Worm (Caenorhabditis elegans) whole organism, early embryonic: Measurements from ENCODE around the gene F49C12.7.

Experiments
- F13C5.2 ChIP-seq: sonication (generic microtip); optimal IDR thresholded peaks from 2 replicates; lab custom pipeline; 2017; ENCODE audit warnings: mild to moderate bottlenecking, missing genetic modification characterization, inconsistent platforms, missing compliant biosample characterization
- aly-1 ChIP-seq: sonication (generic microtip); optimal IDR thresholded peaks from 2 replicates; lab custom pipeline; 2016; ENCODE audit warnings: missing genetic modification characterization, missing compliant biosample characterization
- ama-1 ChIP-seq: fragments of 150-350 bp; optimal IDR thresholded peaks from 2 replicates; lab custom pipeline; 2014
- ceh-13 ChIP-seq: fragments of 200-800 bp; sonication (Bioruptor generic); optimal IDR thresholded peaks from 2 replicates; lab custom pipeline; 2018; ENCODE audit warnings: mild to moderate bottlenecking, missing genetic modification characterization, missing compliant biosample characterization
- ceh-36 ChIP-seq: sonication (generic microtip); optimal IDR thresholded peaks from 2 replicates; lab custom pipeline; 2016; ENCODE audit warnings: missing genetic modification characterization, inconsistent platforms, missing compliant biosample characterization
- flt-1 ChIP-seq: fragments of 200-800 bp; sonication (Bioruptor generic); IDR thresholded peaks from 2 replicates; pipeline ENCODE4 v1.3.6; 2022; ENCODE audit warnings: missing genetic modification characterization, missing compliant biosample characterization
- hmbx-1 ChIP-seq: sonication (generic microtip); optimal IDR thresholded peaks from 2 replicates; lab custom pipeline; 2016; ENCODE audit warnings: mild to moderate bottlenecking, missing genetic modification characterization, missing compliant biosample characterization
- hmg-4 ChIP-seq: fragments of 200-800 bp; sonication (Bioruptor generic); optimal IDR thresholded peaks from 2 replicates; lab custom pipeline; 2018; ENCODE audit warnings: mild to moderate bottlenecking, missing genetic modification characterization, missing compliant biosample characterization
- pes-1 ChIP-seq: fragments of 200-800 bp; sonication (Bioruptor generic); IDR thresholded peaks from 2 replicates; pipeline ENCODE4 v1.3.6; 2022; ENCODE audit warnings: missing genetic modification reagents, missing genetic modification characterization, missing compliant biosample characterization
- scrt-1 ChIP-seq: fragments of 200-800 bp; sonication (Bioruptor generic); IDR thresholded peaks from 2 replicates; pipeline ENCODE4 v1.3.6; 2022; ENCODE audit warnings: missing genetic modification characterization, missing compliant biosample characterization
- sea-1 ChIP-seq: fragments of 200-800 bp; sonication (Bioruptor generic); conservative IDR thresholded peaks from 2 replicates; pipeline ENCODE4 v1.3.6; 2022; ENCODE audit warnings: missing genetic modification characterization, missing compliant biosample characterization
- tbx-11 ChIP-seq: fragments of 200-800 bp; sonication (Bioruptor generic); IDR thresholded peaks from 2 replicates; pipeline ENCODE4 v1.3.6; 2022; ENCODE audit warnings: missing genetic modification characterization, missing compliant biosample characterization

- TF ChIP-seq tbx-11 (GFP tag; lab: Robert Waterston, UW), result no peak
- TF ChIP-seq hmbx-1, result no peak
- no peak for TF ChIP-seq aly-1 (tag; lab: Kevin White, UChicago)
- no peak for TF ChIP-seq pes-1 (GFP tag; lab: Robert Waterston, UW)
- TF ChIP-seq ama-1 (lab: Kevin White, UChicago), result no peak
- no peak for TF ChIP-seq hmg-4 (GFP tag; lab: Kevin White, UChicago)
- TF ChIP-seq scrt-1, result no peak
- TF ChIP-seq ceh-13 (GFP tag; lab: Kevin White, UChicago), result no peak
- TF ChIP-seq ceh-36, result no peak
- no peak for TF ChIP-seq flt-1 (GFP tag; lab: Robert Waterston, UW)
- TF ChIP-seq F13C5.2 (tag; lab: Kevin White, UChicago), result no peak
- no peak for TF ChIP-seq sea-1 (GFP tag; lab: Robert Waterston, UW)
Observed at ce11 chrIV:9308975-9309374, 3.8 kb downstream of the F49C12.7 start, which contains the start of gene F49C12.6.
